Fruit fly (Drosophila melanogaster): ENCODE results near the gene CG13950.

- TF ChIP-seq Awh (GFP tag; IDR thresholded peaks at IDR 0.05), result no peak
- TF ChIP-seq tin (GFP tag; optimal IDR thresholded peaks at IDR 0.05), result no peak
- TF ChIP-seq Dref (GFP tag; IDR thresholded peaks at IDR 0.05), result no peak
- TF ChIP-seq ind (GFP tag; optimal IDR thresholded peaks at IDR 0.05), result no peak
- TF ChIP-seq CG3726 (GFP tag; IDR thresholded peaks at IDR 0.05), result no peak
- TF ChIP-seq Sox100B (GFP tag; optimal IDR thresholded peaks at IDR 0.05), result no peak
- TF ChIP-seq CG1233 (GFP tag; optimal IDR thresholded peaks at IDR 0.05), result no peak
- TF ChIP-seq run (tag; optimal IDR thresholded peaks at IDR 0.05), result no peak
- no peak for TF ChIP-seq CG15479 (GFP tag; optimal IDR thresholded peaks at IDR 0.05)
- TF ChIP-seq vnd (GFP tag; IDR thresholded peaks at IDR 0.05; ENCODE audit: partially characterized antibody), result no peak
- no peak for TF ChIP-seq CG10543 (GFP tag; optimal IDR thresholded peaks at IDR 0.05)
- no peak for TF ChIP-seq Six4 (GFP tag; optimal IDR thresholded peaks at IDR 0.05)
- no peak for TF ChIP-seq CG3065 (GFP tag; optimal IDR thresholded peaks at IDR 0.05)
These were observed 19.3 kb upstream of the CG13950 start for dm6 chr2L:840716-841115.

Measured in whole organism, embryonic.